Fruit fly (Drosophila melanogaster): ENCODE data around the gene Ir67b.

DNA sequence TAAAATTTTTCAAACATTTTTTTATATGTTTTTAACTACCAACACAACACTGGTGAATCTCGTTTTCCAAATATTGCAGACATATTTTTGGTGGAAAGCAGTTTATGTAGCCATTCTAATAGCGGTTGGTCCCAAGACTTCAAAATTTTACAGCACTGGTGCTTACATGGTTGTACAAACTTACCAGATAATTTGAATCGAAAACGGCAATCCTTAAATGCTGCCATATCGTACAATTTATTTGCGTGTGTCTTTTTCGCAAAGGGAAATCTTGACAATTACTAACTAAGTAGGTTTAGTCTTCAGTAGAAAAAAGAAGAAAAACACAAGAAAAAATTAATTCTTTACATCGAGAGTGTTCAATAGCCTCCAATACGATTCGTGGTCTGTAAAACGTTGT lies 19.3 kb downstream of the Ir67b start, which contains the start of gene CG12362:
- TF ChIP-seq Sox15 (GFP tag; optimal IDR thresholded peaks at IDR 0.05) (no peak), Gug (GFP tag; IDR thresholded peaks at IDR 0.05) (no peak), CG6808 (GFP tag; optimal IDR thresholded peaks at IDR 0.05) (no peak), CG11294 (GFP tag; IDR thresholded peaks at IDR 0.05) (no peak), svp (GFP tag) (no peak), achi (GFP tag; optimal IDR thresholded peaks at IDR 0.05) (no peak), Sox102F (GFP tag; optimal IDR thresholded peaks at IDR 0.05) (no peak), dsx (GFP tag; optimal IDR thresholded peaks at IDR 0.05; ENCODE audit: poor library complexity, severe bottlenecking) (no peak), Lpt (GFP tag; optimal IDR thresholded peaks at IDR 0.05) (no peak), esn (GFP tag; optimal IDR thresholded peaks at IDR 0.05) (no peak)

Measured in whole organism, prepupa.